Worm (Caenorhabditis elegans) whole organism, L2 larva: Measurements from ENCODE around the gene EEED8.3.

Source experiments
- ZK546.5 ChIP-seq: sonication (generic microtip); optimal IDR thresholded peaks from 2 replicates; lab custom pipeline; 2017; ENCODE audit warnings: missing biosample characterization, missing genetic modification characterization
- aly-2 ChIP-seq: fragments of 150-350 bp; optimal IDR thresholded peaks from 2 replicates; lab custom pipeline; 2014; ENCODE audit warnings: missing biosample characterization, missing genetic modification characterization
- egl-27 ChIP-seq: sonication (generic microtip); optimal IDR thresholded peaks from 3 replicates; lab custom pipeline; 2017; ENCODE audit warnings: missing biosample characterization, missing genetic modification reagents, missing genetic modification characterization
- lin-39 ChIP-seq: fragments of 150-350 bp; optimal IDR thresholded peaks from 2 replicates; lab custom pipeline; 2014; ENCODE audit warnings: missing biosample characterization, missing genetic modification reagents, missing genetic modification characterization
- unc-62 ChIP-seq: fragments of 150-350 bp; optimal IDR thresholded peaks from 2 replicates; lab custom pipeline; 2014; ENCODE audit warnings: missing biosample characterization, missing genetic modification reagents, missing genetic modification characterization

- no peak for TF ChIP-seq lin-39 (tag; lab: Kevin White, UChicago)
- TF ChIP-seq egl-27 (tag; lab: Kevin White, UChicago) = no peak
- TF ChIP-seq ZK546.5 (tag; lab: Kevin White, UChicago) = no peak
- no peak for TF ChIP-seq unc-62
- TF ChIP-seq aly-2 (tag; lab: Kevin White, UChicago) = no peak
Observed at ce11 chrII:5446506-5446905, 32.4 kb downstream of the EEED8.3 start, which contains the start of gene nmr-1.
